Fruit fly (Drosophila melanogaster): ENCODE data around the gene CheA75a.

DNA sequence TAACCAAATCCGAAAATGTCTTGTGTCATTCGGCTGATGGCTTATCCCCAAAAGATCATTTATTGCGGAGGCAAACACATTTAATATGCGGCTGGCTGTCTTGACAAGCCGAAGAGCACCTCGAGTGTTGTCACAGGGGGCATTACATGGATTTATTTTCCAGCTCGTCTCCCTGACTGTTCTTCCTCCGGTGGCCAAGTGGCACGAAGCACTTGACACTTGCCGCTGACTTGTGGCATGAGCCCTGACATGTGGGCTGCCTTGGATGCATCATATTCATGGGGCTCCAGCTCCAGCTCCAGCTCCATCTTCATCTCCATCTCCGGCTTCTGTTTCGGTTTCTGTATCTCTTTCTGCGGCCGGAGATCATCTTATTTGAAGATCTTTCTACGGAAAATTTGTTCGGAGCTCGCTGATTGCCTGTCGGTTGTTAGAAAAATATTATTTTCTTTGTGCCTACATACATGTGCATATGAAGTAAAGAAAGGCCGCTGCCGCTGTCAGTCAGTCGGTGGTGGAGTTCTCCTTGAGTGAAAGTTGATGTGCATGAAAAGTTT is 16.3 kb downstream of the CheA75a start:
- TF ChIP-seq psq (optimal IDR thresholded peaks at IDR 0.05) (no peak), Sin3A (optimal IDR thresholded peaks at IDR 0.05) (no peak), h (optimal IDR thresholded peaks at IDR 0.05) (no peak), ttk (optimal IDR thresholded peaks at IDR 0.05) (no peak), insv (optimal IDR thresholded peaks at IDR 0.05) (no peak), Myc (optimal IDR thresholded peaks at IDR 0.05) (no peak)

All from Kc167 (cell line).